Worm (Caenorhabditis elegans): Measurements from ENCODE around the gene C06B3.7.

DNA sequence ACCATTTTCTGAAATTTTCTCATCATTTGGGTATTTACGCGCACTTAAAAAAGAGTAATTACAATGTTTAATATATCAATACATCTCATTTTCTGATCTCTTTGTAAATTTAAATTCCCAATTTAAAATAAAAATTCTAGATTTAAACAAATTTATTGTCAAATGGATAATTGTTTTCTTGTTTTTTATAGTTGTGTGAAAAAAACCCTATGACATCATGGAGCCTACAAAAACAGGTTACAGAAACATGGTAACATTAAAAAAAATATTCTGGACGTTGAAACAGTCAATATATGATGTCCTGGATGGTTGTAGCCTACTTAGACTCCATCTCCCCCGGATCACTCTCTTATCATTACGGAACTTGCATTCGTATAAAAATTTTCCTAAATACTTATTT lies 20.0 kb upstream of the C06B3.7 start, which contains the start of gene spp-12:
- TF ChIP-seq ama-1 (optimal IDR thresholded peaks at IDR 0.05) (no peak), flt-1 (GFP tag; IDR thresholded peaks at IDR 0.05) (no peak), B0310.2 (tag; optimal IDR thresholded peaks at IDR 0.05) (no peak), hmbx-1 (tag; optimal IDR thresholded peaks at IDR 0.05) (no peak), scrt-1 (GFP tag; IDR thresholded peaks at IDR 0.05) (no peak), tbx-11 (GFP tag; IDR thresholded peaks at IDR 0.05) (no peak), aly-1 (tag; optimal IDR thresholded peaks at IDR 0.05) (no peak)

Measured in whole organism, early embryonic.